Worm (Caenorhabditis elegans) whole organism, mixed stage, embryonic: ENCODE results near the gene T15H9.4.

Experiments used
- M03D4.4 ChIP-seq: sonication (generic microtip); optimal IDR thresholded peaks from 2 replicates; lab custom pipeline; 2017; ENCODE audit warnings: mild to moderate bottlenecking, missing genetic modification characterization, missing compliant biosample characterization
- bed-3 ChIP-seq: fragments of 200-800 bp; sonication (Bioruptor generic); optimal IDR thresholded peaks from 3 replicates; lab custom pipeline; 2018; ENCODE audit warnings: mild to moderate bottlenecking, missing genetic modification characterization, moderate library complexity, missing compliant biosample characterization
- blmp-1 ChIP-seq: fragments of 150-350 bp; optimal IDR thresholded peaks from 2 replicates; lab custom pipeline; 2014; ENCODE audit warnings: missing biosample characterization, missing genetic modification characterization
- ceh-39 ChIP-seq: fragments of 150-350 bp; optimal IDR thresholded peaks from 2 replicates; lab custom pipeline; 2014; ENCODE audit warnings: missing biosample characterization, missing genetic modification characterization
- ceh-43 ChIP-seq: fragments of 200-800 bp; sonication (Bioruptor generic); optimal IDR thresholded peaks from 2 replicates; lab custom pipeline; 2018; ENCODE audit warnings: mild to moderate bottlenecking, missing genetic modification characterization, moderate library complexity, missing compliant biosample characterization
- ceh-83 ChIP-seq: fragments of 200-800 bp; sonication (Bioruptor generic); optimal IDR thresholded peaks from 2 replicates; lab custom pipeline; 2018; ENCODE audit warnings: mild to moderate bottlenecking, missing genetic modification characterization, missing compliant biosample characterization
- ces-1 ChIP-seq: fragments of 150-350 bp; optimal IDR thresholded peaks from 2 replicates; lab custom pipeline; 2014; ENCODE audit warnings: missing biosample characterization, missing genetic modification reagents, missing genetic modification characterization
- cnd-1 ChIP-seq: fragments of 200-800 bp; sonication (Bioruptor generic); optimal IDR thresholded peaks from 2 replicates; lab custom pipeline; 2018; ENCODE audit warnings: mild to moderate bottlenecking, missing genetic modification characterization, missing compliant biosample characterization
- drap-1 ChIP-seq: fragments of 200-800 bp; sonication (Bioruptor generic); optimal IDR thresholded peaks from 3 replicates; lab custom pipeline; 2018; ENCODE audit warnings: mild to moderate bottlenecking, missing genetic modification characterization, missing compliant biosample characterization
- elt-1 ChIP-seq: sonication (generic microtip); optimal IDR thresholded peaks from 2 replicates; lab custom pipeline; 2017; ENCODE audit warnings: missing genetic modification characterization, mild to moderate bottlenecking, missing compliant biosample characterization, antibody characterized with exemption, moderate library complexity, borderline replicate concordance; ENCODE audit not compliant: insufficient read depth
- elt-3 ChIP-seq: fragments of 150-350 bp; optimal IDR thresholded peaks from 2 replicates; lab custom pipeline; 2014; ENCODE audit warnings: missing biosample characterization, missing genetic modification characterization
- flh-1 ChIP-seq: fragments of 200-800 bp; sonication (Bioruptor generic); optimal IDR thresholded peaks from 2 replicates; lab custom pipeline; 2018; ENCODE audit warnings: mild to moderate bottlenecking, missing genetic modification characterization, moderate library complexity, missing compliant biosample characterization
- ham-2 ChIP-seq: fragments of 200-800 bp; sonication (Bioruptor generic); optimal IDR thresholded peaks from 2 replicates; lab custom pipeline; 2018; ENCODE audit warnings: mild to moderate bottlenecking, missing genetic modification characterization, missing compliant biosample characterization
- hlh-1 ChIP-seq: fragments of 150-350 bp; optimal IDR thresholded peaks from 2 replicates; lab custom pipeline; 2014; ENCODE audit warnings: missing biosample characterization, missing genetic modification reagents, missing genetic modification characterization
- lin-13 ChIP-seq: fragments of 150-350 bp; optimal IDR thresholded peaks from 2 replicates; lab custom pipeline; 2014; ENCODE audit warnings: missing biosample characterization, missing genetic modification characterization
- lin-32 ChIP-seq: fragments of 200-800 bp; sonication (Bioruptor generic); optimal IDR thresholded peaks from 2 replicates; lab custom pipeline; 2018; ENCODE audit warnings: mild to moderate bottlenecking, missing genetic modification characterization, missing compliant biosample characterization
- lsy-2 ChIP-seq: fragments of 150-350 bp; optimal IDR thresholded peaks from 2 replicates; lab custom pipeline; 2014; ENCODE audit warnings: missing biosample characterization, missing genetic modification characterization
- mab-5 ChIP-seq: fragments of 150-350 bp; optimal IDR thresholded peaks from 2 replicates; lab custom pipeline; 2014; ENCODE audit warnings: missing biosample characterization, missing genetic modification characterization
- mep-1 ChIP-seq: fragments of 150-350 bp; optimal IDR thresholded peaks from 2 replicates; lab custom pipeline; 2017; ENCODE audit warnings: missing biosample characterization, missing genetic modification reagents, missing genetic modification characterization, inconsistent platforms
- mls-2 ChIP-seq: sonication (generic microtip); optimal IDR thresholded peaks from 2 replicates; lab custom pipeline; 2016; ENCODE audit warnings: mild to moderate bottlenecking, missing genetic modification characterization, moderate library complexity, missing compliant biosample characterization
- nhr-12 ChIP-seq: fragments of 150-350 bp; optimal IDR thresholded peaks from 2 replicates; lab custom pipeline; 2014; ENCODE audit warnings: missing biosample characterization, missing genetic modification characterization
- nhr-2 ChIP-seq: fragments of 150-350 bp; optimal IDR thresholded peaks from 2 replicates; lab custom pipeline; 2014; ENCODE audit warnings: missing biosample characterization, missing genetic modification characterization
- nhr-237 ChIP-seq: fragments of 150-350 bp; optimal IDR thresholded peaks from 2 replicates; lab custom pipeline; 2014; ENCODE audit warnings: missing biosample characterization, missing genetic modification characterization
- nhr-28 ChIP-seq: fragments of 150-350 bp; optimal IDR thresholded peaks from 2 replicates; lab custom pipeline; 2014; ENCODE audit warnings: missing biosample characterization, missing genetic modification characterization
- nhr-76 ChIP-seq: sonication (generic microtip); optimal IDR thresholded peaks from 2 replicates; lab custom pipeline; 2017; ENCODE audit warnings: missing biosample characterization, missing genetic modification characterization
- pha-4 ChIP-seq: fragments of 150-350 bp; optimal IDR thresholded peaks from 2 replicates; lab custom pipeline; 2018; ENCODE audit warnings: missing biosample characterization, missing genetic modification reagents, missing genetic modification characterization
- sem-2 ChIP-seq: fragments of 200-800 bp; sonication (Bioruptor generic); optimal IDR thresholded peaks from 2 replicates; lab custom pipeline; 2018; ENCODE audit warnings: mild to moderate bottlenecking, missing genetic modification characterization, missing compliant biosample characterization
- snpc-4 ChIP-seq: fragments of 150-350 bp; optimal IDR thresholded peaks from 2 replicates; lab custom pipeline; 2014; ENCODE audit warnings: missing biosample characterization, missing genetic modification characterization
- sptf-1 ChIP-seq: sonication (generic microtip); optimal IDR thresholded peaks from 2 replicates; lab custom pipeline; 2017; ENCODE audit warnings: mild to moderate bottlenecking, missing genetic modification characterization, moderate library complexity, missing compliant biosample characterization
- tbx-8 ChIP-seq: fragments of 200-800 bp; sonication (Bioruptor generic); optimal IDR thresholded peaks from 2 replicates; lab custom pipeline; 2018; ENCODE audit warnings: mild to moderate bottlenecking, missing genetic modification characterization, moderate library complexity, missing compliant biosample characterization
- unc-120 ChIP-seq: sonication (generic microtip); optimal IDR thresholded peaks from 2 replicates; lab custom pipeline; 2017; ENCODE audit warnings: missing genetic modification characterization, missing compliant biosample characterization; ENCODE audit not compliant: poor library complexity, severe bottlenecking
- unc-39 ChIP-seq: fragments of 150-350 bp; optimal IDR thresholded peaks from 2 replicates; lab custom pipeline; 2014; ENCODE audit warnings: missing biosample characterization, missing genetic modification characterization
- unc-62 ChIP-seq: fragments of 150-350 bp; optimal IDR thresholded peaks from 2 replicates; lab custom pipeline; 2014; ENCODE audit warnings: missing biosample characterization, missing genetic modification reagents, missing genetic modification characterization
- zip-8 ChIP-seq: fragments of 150-350 bp; optimal IDR thresholded peaks from 2 replicates; lab custom pipeline; 2014; ENCODE audit warnings: missing biosample characterization, missing genetic modification characterization
- ztf-11 ChIP-seq: fragments of 150-350 bp; optimal IDR thresholded peaks from 2 replicates; lab custom pipeline; 2014; ENCODE audit warnings: missing biosample characterization, missing genetic modification characterization

Gene T15H9.4

DNA sequence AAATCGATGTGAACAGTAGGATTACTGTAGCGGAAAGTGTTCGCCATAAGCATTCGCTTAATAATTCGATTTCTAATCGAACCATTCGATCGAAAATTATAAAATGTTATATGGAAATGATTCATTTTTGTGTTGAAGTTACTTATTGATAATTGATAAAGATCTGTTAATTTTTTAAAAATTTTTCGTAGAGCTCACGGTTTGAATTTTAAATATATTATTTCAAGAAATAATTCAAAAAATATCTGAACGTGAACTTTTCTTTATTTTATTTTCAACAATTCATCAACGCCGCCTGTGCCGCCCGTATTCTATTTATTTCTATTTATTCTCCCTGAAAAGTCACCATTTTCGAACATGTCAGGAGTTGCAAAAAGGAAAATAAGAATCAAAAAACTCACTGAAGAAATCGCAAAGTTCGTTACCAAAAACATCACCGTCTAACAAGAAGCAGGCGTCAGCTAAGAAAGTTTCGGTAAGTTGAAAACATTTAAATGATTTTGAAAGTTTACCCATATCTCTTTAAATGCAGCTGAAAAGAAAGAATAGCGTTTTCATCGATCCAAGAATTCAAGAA lies at the start of gene T15H9.4, which contains the start of gene T15H9.5:
T15H9.4 (plus strand) TSS at position 527 of the 577 bp plus-strand sequence.
T15H9.5 (minus strand) TSS at position 101 of the 577 bp plus-strand sequence.
- no peak for TF ChIP-seq zip-8 (tag; lab: Kevin White, UChicago)

DNA sequence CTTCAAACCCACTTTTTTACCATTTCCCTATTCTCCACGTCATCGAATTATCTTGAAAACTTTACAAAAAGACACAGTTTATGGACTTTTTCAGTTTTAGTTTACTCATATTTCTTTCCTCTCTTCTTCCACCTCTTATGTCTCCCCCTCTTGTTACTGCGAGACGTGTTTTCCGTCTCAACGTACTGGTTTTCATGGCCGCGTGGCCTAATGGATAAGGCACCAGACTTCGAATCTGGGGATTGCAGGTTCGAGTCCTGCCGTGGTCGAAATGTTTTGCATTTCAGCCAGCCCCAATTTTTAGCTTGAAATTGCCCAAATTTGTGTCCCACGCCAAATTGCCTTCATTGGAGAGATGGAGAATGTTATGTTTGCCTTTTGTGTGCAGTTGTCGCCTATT lies 45.6 kb upstream of the T15H9.4 start:
- TF ChIP-seq nhr-12 (tag; lab: Kevin White, UChicago) = no peak
- no peak for TF ChIP-seq nhr-2
- no peak for TF ChIP-seq nhr-76 (tag; lab: Kevin White, UChicago)
- no peak for TF ChIP-seq snpc-4 (tag; lab: Kevin White, UChicago)
- TF ChIP-seq unc-120 (tag; lab: Kevin White, UChicago) = peak; percentile 84
- peak; percentile 85 for TF ChIP-seq tbx-8 (GFP tag; lab: Kevin White, UChicago)
- TF ChIP-seq elt-1 (tag; lab: Kevin White, UChicago) = no peak
- TF ChIP-seq M03D4.4 = peak; percentile 94
- TF ChIP-seq elt-3 (tag; lab: Kevin White, UChicago) = no peak
- TF ChIP-seq lin-13 (tag; lab: Kevin White, UChicago) = no peak
- peak; percentile 95 for TF ChIP-seq sptf-1
- peak; percentile 21 for TF ChIP-seq ces-1 (GFP tag; lab: Kevin White, UChicago)
- peak; percentile 86 for TF ChIP-seq lin-32 (GFP tag; lab: Kevin White, UChicago)
- TF ChIP-seq ceh-39 (tag; lab: Kevin White, UChicago) = no peak
- peak; percentile 92 for TF ChIP-seq drap-1 (GFP tag; lab: Kevin White, UChicago)
- TF ChIP-seq blmp-1 (tag; lab: Kevin White, UChicago) = no peak
- TF ChIP-seq lsy-2 (tag; lab: Kevin White, UChicago) = no peak
- TF ChIP-seq nhr-237 = no peak
- TF ChIP-seq unc-62 (GFP tag; lab: Kevin White, UChicago) = peak; percentile 17
- TF ChIP-seq nhr-28 (tag; lab: Kevin White, UChicago) = no peak
- peak; percentile 95 for TF ChIP-seq mls-2 (tag; lab: Kevin White, UChicago)
- TF ChIP-seq cnd-1 (tag; lab: Kevin White, UChicago) = peak; percentile 93
- TF ChIP-seq mep-1 (tag; lab: Kevin White, UChicago) = peak; percentile 6
- TF ChIP-seq mab-5 (tag; lab: Kevin White, UChicago) = no peak
- TF ChIP-seq unc-39 = peak; percentile 57
- peak; percentile 23 for TF ChIP-seq hlh-1 (tag; lab: Kevin White, UChicago)
- peak; percentile 75 for TF ChIP-seq ham-2 (GFP tag; lab: Kevin White, UChicago)
- peak; percentile 85 for TF ChIP-seq bed-3 (GFP tag; lab: Kevin White, UChicago)
- peak; percentile 90 for TF ChIP-seq ceh-43
- TF ChIP-seq sem-2 (GFP tag; lab: Kevin White, UChicago) = peak; percentile 90
- no peak for TF ChIP-seq zip-8 (tag; lab: Kevin White, UChicago)
- TF ChIP-seq flh-1 (GFP tag; lab: Kevin White, UChicago) = peak; percentile 79
- TF ChIP-seq ztf-11 = peak; percentile 22
- TF ChIP-seq pha-4 = no peak
- peak; percentile 91 for TF ChIP-seq ceh-83 (GFP tag; lab: Kevin White, UChicago)

DNA sequence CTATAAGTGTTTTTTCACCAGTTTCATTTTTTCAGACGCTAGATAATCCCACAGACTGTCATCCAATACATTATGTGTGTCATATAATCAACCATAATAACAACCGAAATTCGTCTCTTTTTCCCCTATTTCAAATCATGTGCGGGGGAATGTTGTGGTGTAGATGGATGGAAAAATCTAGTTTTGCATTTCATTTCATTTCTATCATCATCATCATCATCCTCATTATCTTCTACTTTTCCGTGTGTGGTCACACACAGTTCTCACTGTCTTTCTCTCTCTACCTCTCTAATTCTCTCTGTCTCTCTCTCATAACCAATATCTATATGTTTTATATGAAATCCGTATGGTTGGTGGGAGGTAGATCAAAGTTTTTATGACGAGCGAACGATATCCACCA lies 38.3 kb upstream of the T15H9.4 start:
- TF ChIP-seq blmp-1 (tag; lab: Kevin White, UChicago) (peak; percentile 22), unc-39 (no peak), mep-1 (tag; lab: Kevin White, UChicago) (no peak), mls-2 (tag; lab: Kevin White, UChicago) (no peak)

ce11 chrII:9574406-9574805 lies 37.3 kb upstream of the T15H9.4 start:
- peak; percentile 12 for TF ChIP-seq ham-2 (GFP tag; lab: Kevin White, UChicago)
- no peak for TF ChIP-seq nhr-28 (tag; lab: Kevin White, UChicago)
- peak; percentile 13 for TF ChIP-seq drap-1 (GFP tag; lab: Kevin White, UChicago)
- TF ChIP-seq zip-8 (tag; lab: Kevin White, UChicago) = no peak
- peak; percentile 69 for TF ChIP-seq sptf-1
- peak; percentile 59 for TF ChIP-seq mls-2 (tag; lab: Kevin White, UChicago)
- TF ChIP-seq nhr-2 = no peak
- TF ChIP-seq unc-120 (tag; lab: Kevin White, UChicago) = no peak
- peak; percentile 77 for TF ChIP-seq ceh-43
